Fruit fly (Drosophila melanogaster) S2 (cell line): ENCODE results near the gene mRpL19.

ENCODE experiments used
- CG8478 ChIP-seq: fragments of >200 bp; optimal IDR thresholded peaks from 2 replicates; lab custom pipeline; 2018
- CTCF ChIP-seq, 2 experiments: fragments of >200 bp; optimal IDR thresholded peaks; 2 replicates each; lab custom pipeline; 2018

- TF ChIP-seq CG8478 (lab: Kevin White, UChicago) (no peak), CTCF (optimal IDR thresholded peaks at IDR 0.05; lab: Kevin White, UChicago) (no peak)
These were observed 9.1 kb upstream of the mRpL19 start for dm6 chr3R:8664699-8665340.
